Worm (Caenorhabditis elegans) whole organism, L2 larva: Measurements from ENCODE around the gene F52H2.3.

Experiments
- C34F6.9 ChIP-seq: fragments of 150-350 bp; optimal IDR thresholded peaks from 2 replicates; lab custom pipeline; 2014; ENCODE audit warnings: missing biosample characterization, missing genetic modification characterization
- F13H6.1 ChIP-seq: sonication (generic microtip); optimal IDR thresholded peaks from 2 replicates; lab custom pipeline; 2016; ENCODE audit warnings: missing genetic modification characterization, missing compliant biosample characterization
- R02D3.7 ChIP-seq: fragments of 150-350 bp; optimal IDR thresholded peaks from 2 replicates; lab custom pipeline; 2014; ENCODE audit warnings: missing biosample characterization, missing genetic modification characterization
- Y55F3AM.14 ChIP-seq: fragments of 200-800 bp; sonication (Bioruptor generic); optimal IDR thresholded peaks from 2 replicates; lab custom pipeline; 2018; ENCODE audit warnings: mild to moderate bottlenecking, missing genetic modification characterization, missing compliant biosample characterization
- blmp-1 ChIP-seq: sonication (generic microtip); optimal IDR thresholded peaks from 2 replicates; lab custom pipeline; 2017; ENCODE audit warnings: missing genetic modification characterization, mild to moderate bottlenecking, missing compliant biosample characterization, antibody characterized with exemption, moderate library complexity; ENCODE audit not compliant: insufficient read depth
- crh-2 ChIP-seq: sonication (generic microtip); optimal IDR thresholded peaks from 2 replicates; lab custom pipeline; 2017; ENCODE audit warnings: missing biosample characterization, missing genetic modification characterization
- egl-27 ChIP-seq: sonication (generic microtip); optimal IDR thresholded peaks from 3 replicates; lab custom pipeline; 2017; ENCODE audit warnings: missing biosample characterization, missing genetic modification reagents, missing genetic modification characterization
- elt-1 ChIP-seq: fragments of 150-350 bp; optimal IDR thresholded peaks from 2 replicates; lab custom pipeline; 2014; ENCODE audit warnings: missing biosample characterization, missing genetic modification characterization
- elt-3 ChIP-seq: sonication (generic microtip); optimal IDR thresholded peaks from 2 replicates; lab custom pipeline; 2017; ENCODE audit warnings: missing biosample characterization, missing genetic modification characterization
- fos-1 ChIP-seq: fragments of 150-350 bp; optimal IDR thresholded peaks from 2 replicates; lab custom pipeline; 2014; ENCODE audit warnings: missing biosample characterization, missing genetic modification characterization
- gmeb-1 ChIP-seq: fragments of 150-350 bp; optimal IDR thresholded peaks from 2 replicates; lab custom pipeline; 2014; ENCODE audit warnings: missing biosample characterization, missing genetic modification characterization
- lin-11 ChIP-seq: fragments of 150-350 bp; sonication (generic microtip); optimal IDR thresholded peaks from 2 replicates; lab custom pipeline; 2014; ENCODE audit warnings: missing biosample characterization, missing genetic modification characterization, inconsistent platforms, mixed read lengths
- lin-13 ChIP-seq: fragments of 150-350 bp; optimal IDR thresholded peaks from 2 replicates; lab custom pipeline; 2014; ENCODE audit warnings: missing biosample characterization, missing genetic modification reagents, missing genetic modification characterization
- lin-39 ChIP-seq: fragments of 150-350 bp; optimal IDR thresholded peaks from 2 replicates; lab custom pipeline; 2014; ENCODE audit warnings: missing biosample characterization, missing genetic modification reagents, missing genetic modification characterization
- lsy-2 ChIP-seq, 2 experiments: fragments of 150-350 bp in 1 of 2; sonication (generic microtip) in 1 of 2; optimal IDR thresholded peaks; 2 replicates each; lab custom pipeline; 2014 to 2017; ENCODE audit warnings: missing biosample characterization in 2 of 2, missing genetic modification characterization in 2 of 2
- mab-5 ChIP-seq: fragments of 150-350 bp; optimal IDR thresholded peaks from 2 replicates; lab custom pipeline; 2014; ENCODE audit warnings: missing biosample characterization, missing genetic modification characterization
- mbf-1 ChIP-seq: sonication (generic microtip); optimal IDR thresholded peaks from 2 replicates; lab custom pipeline; 2017; ENCODE audit warnings: missing biosample characterization, missing genetic modification characterization
- mdl-1 ChIP-seq, 2 experiments: fragments of 150-350 bp in 1 of 2; sonication (generic microtip) in 1 of 2; optimal IDR thresholded peaks; 2 replicates each; lab custom pipeline; 2017; ENCODE audit warnings: missing biosample characterization in 2 of 2, missing genetic modification characterization in 2 of 2
- nhr-11 ChIP-seq: fragments of 150-350 bp; optimal IDR thresholded peaks from 2 replicates; lab custom pipeline; 2014; ENCODE audit warnings: missing biosample characterization, missing genetic modification characterization
- nhr-12 ChIP-seq: fragments of 150-350 bp; optimal IDR thresholded peaks from 2 replicates; lab custom pipeline; 2014; ENCODE audit warnings: missing biosample characterization, missing genetic modification characterization
- nhr-129 ChIP-seq: fragments of 150-350 bp; optimal IDR thresholded peaks from 2 replicates; lab custom pipeline; 2014; ENCODE audit warnings: missing biosample characterization, missing genetic modification characterization
- nhr-21 ChIP-seq: fragments of 150-350 bp; optimal IDR thresholded peaks from 2 replicates; lab custom pipeline; 2014; ENCODE audit warnings: missing biosample characterization, missing genetic modification characterization
- nhr-25 ChIP-seq: fragments of 150-350 bp; sonication (generic microtip); optimal IDR thresholded peaks from 3 replicates; lab custom pipeline; 2014; ENCODE audit warnings: missing biosample characterization, missing genetic modification characterization
- nhr-6 ChIP-seq: fragments of 150-350 bp; optimal IDR thresholded peaks from 2 replicates; lab custom pipeline; 2014; ENCODE audit warnings: missing biosample characterization, missing genetic modification characterization
- nhr-77 ChIP-seq: fragments of 150-350 bp; optimal IDR thresholded peaks from 2 replicates; lab custom pipeline; 2014; ENCODE audit warnings: missing biosample characterization, missing genetic modification characterization
- sem-4 ChIP-seq: fragments of 150-350 bp; optimal IDR thresholded peaks from 2 replicates; lab custom pipeline; 2014; ENCODE audit warnings: missing biosample characterization, missing genetic modification reagents, missing genetic modification characterization
- sma-3 ChIP-seq: sonication (generic microtip); optimal IDR thresholded peaks from 2 replicates; lab custom pipeline; 2016; ENCODE audit warnings: missing genetic modification reagents, missing genetic modification characterization, missing compliant biosample characterization
- sma-9 ChIP-seq, 2 experiments: fragments of 150-350 bp in 1 of 2; sonication (generic microtip) in 1 of 2; optimal IDR thresholded peaks; 2 replicates each; lab custom pipeline; 2014 to 2016; ENCODE audit warnings: missing genetic modification characterization in 2 of 2, mild to moderate bottlenecking in 1 of 2, missing biosample characterization in 1 of 2, missing compliant biosample characterization in 1 of 2, missing genetic modification reagents in 1 of 2, moderate library complexity in 1 of 2
- snpc-4 ChIP-seq: fragments of 150-350 bp; optimal IDR thresholded peaks from 2 replicates; lab custom pipeline; 2014; ENCODE audit warnings: missing biosample characterization, missing genetic modification characterization
- unc-55 ChIP-seq: fragments of 150-350 bp; sonication (generic microtip); optimal IDR thresholded peaks from 3 replicates; lab custom pipeline; 2014; ENCODE audit warnings: missing biosample characterization, missing genetic modification reagents, missing genetic modification characterization
- ztf-1 ChIP-seq: fragments of 200-800 bp; sonication (Bioruptor generic); conservative IDR thresholded peaks from 2 replicates; pipeline ENCODE4 v1.3.6; 2022; ENCODE audit warnings: missing genetic modification characterization, missing compliant biosample characterization
- ztf-11 ChIP-seq: sonication (generic microtip); optimal IDR thresholded peaks from 2 replicates; lab custom pipeline; 2017; ENCODE audit warnings: missing biosample characterization, missing genetic modification characterization
- ztf-4 ChIP-seq: fragments of 150-350 bp; optimal IDR thresholded peaks from 2 replicates; lab custom pipeline; 2014; ENCODE audit warnings: missing biosample characterization, missing genetic modification characterization

Gene F52H2.3

DNA sequence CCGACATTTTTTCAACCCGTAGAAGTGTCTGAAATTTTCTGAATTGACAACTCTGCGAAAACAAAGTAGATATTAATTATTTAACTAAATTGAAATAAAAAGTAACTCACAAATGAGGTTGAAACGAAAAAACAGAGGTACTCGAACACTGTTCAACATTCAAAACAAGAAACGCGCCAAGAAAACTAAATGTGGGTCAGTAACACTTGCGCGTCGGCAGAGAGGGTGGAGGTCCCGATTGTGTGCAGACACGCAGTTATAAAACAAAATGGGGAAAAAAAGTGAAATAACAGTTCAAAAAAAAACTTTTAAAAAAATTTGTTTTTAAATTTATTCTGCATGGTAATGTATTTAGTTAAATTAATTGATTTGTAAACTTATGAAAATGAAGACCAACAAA lies 18.5 kb upstream of the F52H2.3 start:
- TF ChIP-seq sem-4 (tag; lab: Kevin White, UChicago): peak; percentile 53
- TF ChIP-seq R02D3.7: no peak
- TF ChIP-seq crh-2 (tag; lab: Kevin White, UChicago): peak; percentile 20
- peak in 1 of 2 experiments; percentile 74 for TF ChIP-seq lsy-2 (tag; optimal IDR thresholded peaks at IDR 0.05; lab: Kevin White, UChicago)
- TF ChIP-seq nhr-25 (tag; lab: Kevin White, UChicago): peak; percentile 37
- TF ChIP-seq lin-13 (GFP tag; lab: Kevin White, UChicago): peak; percentile 48
- no peak for TF ChIP-seq elt-1 (tag; lab: Kevin White, UChicago)
- TF ChIP-seq egl-27 (tag; lab: Kevin White, UChicago): peak; percentile 51
- peak; percentile 30 for TF ChIP-seq F13H6.1 (tag; lab: Kevin White, UChicago)
- TF ChIP-seq elt-3: no peak
- TF ChIP-seq, all 48 proteins: peak for 7

DNA sequence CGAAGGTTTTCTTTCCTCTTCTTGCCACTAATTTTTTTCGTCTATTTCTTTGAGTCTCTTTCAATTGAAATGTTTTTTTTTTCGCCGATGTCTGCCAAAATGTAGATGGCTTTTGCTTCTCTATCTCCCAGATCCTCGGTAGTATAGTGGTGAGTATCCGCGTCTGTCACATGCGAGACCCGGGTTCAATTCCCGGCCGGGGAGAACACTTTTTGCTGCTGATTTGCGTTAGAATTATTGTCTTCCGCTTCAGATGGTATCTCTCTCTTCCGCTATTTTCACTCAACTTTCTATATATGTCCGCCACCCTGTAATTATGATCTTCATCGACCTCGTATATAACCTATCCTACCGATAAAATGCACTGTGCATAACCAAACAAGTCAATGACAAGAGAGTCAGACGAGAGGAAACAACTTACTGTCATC lies 12.6 kb upstream of the F52H2.3 start:
- peak; percentile 67 for TF ChIP-seq sem-4 (tag; lab: Kevin White, UChicago)
- TF ChIP-seq ztf-4 (tag; lab: Kevin White, UChicago): peak; percentile 13
- no peak for TF ChIP-seq nhr-12 (tag; lab: Kevin White, UChicago)
- peak; percentile 56 for TF ChIP-seq nhr-11 (tag; lab: Kevin White, UChicago)
- peak; percentile 57 for TF ChIP-seq blmp-1 (tag; lab: Kevin White, UChicago)
- TF ChIP-seq Y55F3AM.14 (GFP tag; lab: Kevin White, UChicago): peak; percentile 56
- no peak for TF ChIP-seq mbf-1 (tag; lab: Kevin White, UChicago)
- peak; percentile 56 for TF ChIP-seq nhr-129 (tag; lab: Kevin White, UChicago)
- peak; percentile 11 for TF ChIP-seq mab-5 (tag; lab: Kevin White, UChicago)
- peak; percentile 58 for TF ChIP-seq lin-13 (GFP tag; lab: Kevin White, UChicago)
- peak; percentile 55 for TF ChIP-seq sma-3 (GFP tag; lab: Kevin White, UChicago)
- TF ChIP-seq nhr-77: no peak
- peak; percentile 70 for TF ChIP-seq crh-2 (tag; lab: Kevin White, UChicago)
- peak; percentile 70 for TF ChIP-seq egl-27 (tag; lab: Kevin White, UChicago)
- TF ChIP-seq gmeb-1 (tag; lab: Kevin White, UChicago): peak; percentile 37
- TF ChIP-seq lsy-2 (tag; optimal IDR thresholded peaks at IDR 0.05; lab: Kevin White, UChicago): peak; percentile 53 to 67
- no peak for TF ChIP-seq lin-39 (tag; lab: Kevin White, UChicago)
- no peak for TF ChIP-seq elt-3
- peak in 1 of 2 experiments; percentile 50 for TF ChIP-seq mdl-1 (tag; optimal IDR thresholded peaks at IDR 0.05; lab: Kevin White, UChicago)
- TF ChIP-seq ztf-1: no peak
- peak; percentile 63 for TF ChIP-seq F13H6.1 (tag; lab: Kevin White, UChicago)
- TF ChIP-seq nhr-6 (tag; lab: Kevin White, UChicago): peak; percentile 13
- peak; percentile 73 for TF ChIP-seq nhr-21
- TF ChIP-seq unc-55 (GFP tag; lab: Kevin White, UChicago): peak; percentile 80
- TF ChIP-seq C34F6.9 (tag; lab: Kevin White, UChicago): peak; percentile 63
- peak; percentile 58 for TF ChIP-seq sma-9 (GFP tag; optimal IDR thresholded peaks at IDR 0.05; lab: Kevin White, UChicago)
- TF ChIP-seq sma-9 (tag; optimal IDR thresholded peaks at IDR 0.05; lab: Kevin White, UChicago): no peak
- TF ChIP-seq nhr-25 (tag; lab: Kevin White, UChicago): peak; percentile 64
- peak; percentile 71 for TF ChIP-seq fos-1 (tag; lab: Kevin White, UChicago)

DNA sequence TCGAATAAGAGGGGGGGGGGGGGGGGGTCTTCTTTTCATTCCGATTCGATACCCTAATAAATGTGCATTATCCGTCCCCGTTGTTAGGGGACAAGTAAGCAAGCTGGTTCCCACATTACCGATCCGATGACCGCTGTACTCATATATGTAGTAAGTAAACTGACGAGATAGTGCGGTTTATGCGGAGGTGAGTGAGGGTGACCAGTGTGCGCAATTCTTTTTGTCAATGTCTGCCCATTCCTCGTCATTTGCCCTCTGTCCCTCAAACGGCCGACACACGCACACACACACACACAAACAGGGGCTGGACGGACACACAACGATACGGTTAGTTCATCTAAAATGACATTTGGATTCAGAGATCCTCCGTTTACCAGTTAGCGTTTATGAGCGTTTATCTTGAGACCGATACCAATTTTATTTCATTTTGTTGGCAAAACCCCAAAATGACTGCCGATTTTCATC lies 11.4 kb upstream of the F52H2.3 start, which contains the start of gene aat-3:
aat-3 (plus strand) TSS at position 51 of the 465 bp plus-strand sequence.
- TF ChIP-seq nhr-129 (tag; lab: Kevin White, UChicago): peak; percentile 15
- no peak for TF ChIP-seq lin-11
- peak; percentile 28 for TF ChIP-seq nhr-25 (tag; lab: Kevin White, UChicago)
- TF ChIP-seq F13H6.1 (tag; lab: Kevin White, UChicago): peak; percentile 8

- TF ChIP-seq ztf-11: no peak
- TF ChIP-seq nhr-25 (tag; lab: Kevin White, UChicago): no peak
- no peak for TF ChIP-seq ztf-4 (tag; lab: Kevin White, UChicago)
- TF ChIP-seq snpc-4: peak; percentile 64
- no peak for TF ChIP-seq R02D3.7
Measured at ce11 chrX:2551450-2551849, 10.6 kb upstream of the F52H2.3 start.
